Worm (Caenorhabditis elegans) whole organism, midembryonic: ENCODE results near the gene sec-6.

ENCODE experiments used
- T22C8.4 ChIP-seq: fragments of 200-800 bp; sonication (Bioruptor generic); IDR thresholded peaks from 2 replicates; pipeline ENCODE4 v1.3.6; 2022; ENCODE audit warnings: missing genetic modification characterization, missing compliant biosample characterization
- cog-1 ChIP-seq: sonication (generic microtip); optimal IDR thresholded peaks from 2 replicates; lab custom pipeline; 2016; ENCODE audit warnings: missing genetic modification characterization, missing compliant biosample characterization
- flt-1 ChIP-seq: fragments of 200-800 bp; sonication (Bioruptor generic); IDR thresholded peaks from 2 replicates; pipeline ENCODE4 v1.3.6; 2022; ENCODE audit warnings: missing genetic modification characterization, missing compliant biosample characterization
- klf-2 ChIP-seq: fragments of 200-800 bp; sonication (Bioruptor generic); conservative IDR thresholded peaks from 2 replicates; pipeline ENCODE4 v1.3.6; 2022; ENCODE audit warnings: missing genetic modification reagents, missing genetic modification characterization, missing compliant biosample characterization
- med-1 ChIP-seq: sonication (generic microtip); optimal IDR thresholded peaks from 2 replicates; lab custom pipeline; 2017; ENCODE audit warnings: missing genetic modification characterization, mild to moderate bottlenecking, missing compliant biosample characterization, antibody characterized with exemption, missing genetic modification reagents; ENCODE audit not compliant: insufficient read depth

DNA sequence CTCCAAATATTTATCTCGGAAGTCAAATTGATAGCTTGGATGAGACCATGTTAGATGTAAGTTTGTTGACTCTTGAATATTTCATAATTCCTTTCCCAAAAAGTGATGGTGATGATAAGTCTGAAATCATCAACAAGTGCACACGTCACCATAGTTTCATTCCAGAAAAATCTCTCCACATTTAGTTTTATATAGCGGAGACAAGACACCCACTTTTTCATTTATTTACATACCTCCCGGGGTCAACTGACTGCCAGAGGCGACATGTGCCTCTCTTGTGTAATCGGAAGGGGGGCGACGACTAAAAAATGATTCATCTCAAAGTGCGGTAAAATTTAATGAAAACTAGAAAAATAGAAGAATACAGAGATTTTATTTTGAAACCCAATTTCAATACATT, 21.1 kb upstream of the sec-6 start:
- TF ChIP-seq T22C8.4 (GFP tag; lab: Robert Waterston, UW) (no peak), klf-2 (GFP tag; lab: Robert Waterston, UW) (no peak), cog-1 (tag; lab: Kevin White, UChicago) (no peak), flt-1 (GFP tag; lab: Robert Waterston, UW) (no peak), med-1 (GFP tag; lab: Kevin White, UChicago) (no peak)
